Fruit fly (Drosophila melanogaster): ENCODE data around the gene lmgB.

lmgB gene

DNA sequence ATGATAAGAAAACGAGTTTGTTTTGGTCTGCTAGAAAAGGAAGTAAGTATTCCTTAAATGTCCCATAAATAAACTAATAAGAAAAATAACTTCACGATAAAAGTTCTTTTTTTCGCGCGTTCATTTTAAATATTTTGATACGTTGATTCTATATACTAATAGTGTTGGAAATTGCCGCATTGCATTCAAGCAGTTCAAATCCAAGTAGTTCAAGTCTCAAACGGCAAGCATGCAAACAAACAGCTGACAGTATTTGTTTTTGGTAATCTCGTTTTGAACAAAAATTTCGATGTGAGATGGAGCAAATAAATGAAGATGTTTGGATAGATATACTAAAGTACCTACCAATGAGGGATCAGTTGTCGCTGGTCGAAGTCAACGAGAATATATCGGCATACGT lies 39.7 kb downstream of the lmgB start, which contains the start of gene CG13088 (continued):
- TF ChIP-seq MESR4 (GFP tag; optimal IDR thresholded peaks at IDR 0.05) (peak; percentile 39), CG12071 (GFP tag; optimal IDR thresholded peaks at IDR 0.05) (no peak), Dek (tag; optimal IDR thresholded peaks at IDR 0.05) (peak; percentile 6), vvl (GFP tag; IDR thresholded peaks at IDR 0.05) (peak; percentile 75), CG13123 (GFP tag; optimal IDR thresholded peaks at IDR 0.05) (peak; percentile 36), sens (GFP tag) (peak; percentile 78), Hr3 (GFP tag; optimal IDR thresholded peaks at IDR 0.05) (peak; percentile 14), Gug (GFP tag; IDR thresholded peaks at IDR 0.05) (no peak), CG6854 (GFP tag; optimal IDR thresholded peaks at IDR 0.05) (no peak), psq (GFP tag; optimal IDR thresholded peaks at IDR 0.05) (no peak), C15 (GFP tag; IDR thresholded peaks at IDR 0.05) (no peak), amos (GFP tag; IDR thresholded peaks at IDR 0.05; ENCODE audit: partially characterized antibody) (peak; percentile 17; the same call in 1 of the 2 replicates), yki (optimal IDR thresholded peaks at IDR 0.05) (no peak), CG12769 (tag; optimal IDR thresholded peaks at IDR 0.05) (no peak), ttk (GFP tag; IDR thresholded peaks at IDR 0.05) (no peak), az2 (GFP tag; optimal IDR thresholded peaks at IDR 0.05) (peak; percentile 16), CG4360 (GFP tag; IDR thresholded peaks at IDR 0.05) (0 out of 2 replicates have a peak, but pooled peaks have one; percentile 7), Oaz (GFP tag; IDR thresholded peaks at IDR 0.05) (no peak), ranshi (GFP tag; IDR thresholded peaks at IDR 0.05) (no peak), Optix (GFP tag; IDR thresholded peaks at IDR 0.05) (no peak), CG2120 (GFP tag; optimal IDR thresholded peaks at IDR 0.05) (peak; percentile 69), CG13894 (tag; optimal IDR thresholded peaks at IDR 0.05) (no peak), bab2 (GFP tag; optimal IDR thresholded peaks at IDR 0.05) (peak; percentile 50), nerfin-1 (tag; optimal IDR thresholded peaks at IDR 0.05) (no peak), sqz (GFP tag; optimal IDR thresholded peaks at IDR 0.05) (no peak), CG15696 (tag; optimal IDR thresholded peaks at IDR 0.05) (no peak), CG17912 (GFP tag; optimal IDR thresholded peaks at IDR 0.05) (no peak), klu (GFP tag; IDR thresholded peaks at IDR 0.05) (no peak), CG8924 (tag; optimal IDR thresholded peaks at IDR 0.05) (no peak), CG12744 (GFP tag; optimal IDR thresholded peaks at IDR 0.05) (no peak), Dll (GFP tag; IDR thresholded peaks at IDR 0.05; ENCODE audit: partially characterized antibody) (no peak), ci (GFP tag; IDR thresholded peaks at IDR 0.05) (0 out of 3 replicates have a peak, but pooled peaks have one; percentile 37), Meics (GFP tag; optimal IDR thresholded peaks at IDR 0.05) (no peak), zfh1 (GFP tag; IDR thresholded peaks at IDR 0.05) (peak; percentile 41; the same call in 1 of the 3 replicates), CG30431 (GFP tag; optimal IDR thresholded peaks at IDR 0.05) (no peak), phol (tag; optimal IDR thresholded peaks at IDR 0.05) (peak; percentile 43), fu2 (GFP tag; optimal IDR thresholded peaks at IDR 0.05) (peak; percentile 38), vfl (GFP tag; optimal IDR thresholded peaks at IDR 0.05) (peak; percentile 31), pum (GFP tag; optimal IDR thresholded peaks at IDR 0.05) (peak; percentile 24), cato (GFP tag; optimal IDR thresholded peaks at IDR 0.05; ENCODE audit: borderline replicate concordance) (no peak), hbn (GFP tag; IDR thresholded peaks at IDR 0.05; ENCODE audit: partially characterized antibody) (no peak), CG8359 (GFP tag; optimal IDR thresholded peaks at IDR 0.05; ENCODE audit: borderline replicate concordance) (no peak), sima (GFP tag; optimal IDR thresholded peaks at IDR 0.05) (no peak), mam (GFP tag; optimal IDR thresholded peaks at IDR 0.05) (peak; percentile 60), CG4730 (GFP tag; IDR thresholded peaks at IDR 0.05) (no peak), B-H2 (GFP tag; optimal IDR thresholded peaks at IDR 0.05) (peak; percentile 55), CG31388 (GFP tag; optimal IDR thresholded peaks at IDR 0.05) (no peak), salm (tag; optimal IDR thresholded peaks at IDR 0.05) (no peak), CG9932 (GFP tag; IDR thresholded peaks at IDR 0.05) (peak; percentile 58), CG3163 (GFP tag; optimal IDR thresholded peaks at IDR 0.05) (peak; percentile 27), dm (GFP tag; optimal IDR thresholded peaks at IDR 0.05) (peak; percentile 67), ab (GFP tag; optimal IDR thresholded peaks at IDR 0.05) (no peak), ind (GFP tag; optimal IDR thresholded peaks at IDR 0.05) (peak; percentile 30)
